Worm (Caenorhabditis elegans): ENCODE measurements around the gene pcm-1.
A peak's percentile ranks its signal among the peaks of the same experiment; 100 is the strongest.

pcm-1 gene

DNA sequence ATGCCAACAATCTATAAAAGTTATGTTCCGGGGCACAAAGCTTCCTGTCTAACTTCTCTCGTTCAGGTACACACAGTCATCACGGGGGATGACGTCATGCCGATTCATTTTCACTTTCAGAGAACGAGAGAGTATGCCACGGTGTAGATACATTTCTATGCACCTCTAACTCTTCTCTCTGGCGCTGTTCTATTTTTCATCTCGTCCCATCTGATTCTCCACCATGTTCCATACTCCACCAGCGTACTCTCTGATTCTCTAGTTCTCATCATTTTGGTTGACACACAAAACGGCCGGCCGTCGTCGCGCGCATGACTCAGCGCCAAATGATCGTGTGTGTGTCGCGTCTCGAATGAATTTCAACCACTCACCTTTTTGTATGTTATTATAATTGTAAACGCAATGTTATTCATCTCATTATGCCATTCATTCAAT is 36.7 kb upstream of the pcm-1 start (continued):
- TF ChIP-seq tlf-1 (GFP tag; optimal IDR thresholded peaks at IDR 0.05) (peak; percentile 85), snpc-1.3 (tag; optimal IDR thresholded peaks at IDR 0.05; ENCODE audit: insufficient read depth) (no peak)

DNA sequence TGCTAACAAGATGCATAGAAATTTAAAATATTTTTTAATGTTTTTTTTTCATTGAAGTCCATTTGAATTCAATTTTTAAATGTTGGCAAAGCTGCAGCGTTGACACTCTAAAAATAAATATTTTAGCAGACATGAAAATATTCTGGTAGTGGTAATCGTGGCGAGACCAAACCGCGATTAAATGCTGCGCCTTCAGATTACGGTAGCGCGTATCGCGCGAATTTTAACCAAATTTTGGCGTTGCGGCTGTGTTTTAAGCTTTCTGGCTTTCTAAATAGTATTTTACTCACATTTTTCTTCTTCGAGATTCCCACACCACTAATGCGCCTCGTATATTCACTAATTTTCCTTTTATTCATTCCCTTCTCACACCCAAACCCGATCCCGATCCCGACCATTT is 32.4 kb upstream of the pcm-1 start, which contains the start of gene cpg-4:
TSS of gene cpg-4 (plus strand) at position 303 of the 400 bp plus-strand sequence.
- TF ChIP-seq nhr-179 (tag; optimal IDR thresholded peaks at IDR 0.05), result no peak
- peak; percentile 61 for TF ChIP-seq snpc-3.4 (tag; optimal IDR thresholded peaks at IDR 0.05)
- TF ChIP-seq pha-4 (tag; optimal IDR thresholded peaks at IDR 0.05), result no peak
- TF ChIP-seq sptf-2 (GFP tag; optimal IDR thresholded peaks at IDR 0.05), result no peak
- no peak for TF ChIP-seq F10E7.11 (tag; optimal IDR thresholded peaks at IDR 0.05)
- no peak for TF ChIP-seq mel-28 (tag; optimal IDR thresholded peaks at IDR 0.05; ENCODE audit: borderline replicate concordance)
- TF ChIP-seq B0336.3 (GFP tag; IDR thresholded peaks at IDR 0.05), result no peak
- no peak for TF ChIP-seq gei-17 (GFP tag; optimal IDR thresholded peaks at IDR 0.05)
- TF ChIP-seq madf-10 (tag; optimal IDR thresholded peaks at IDR 0.05), result no peak
- TF ChIP-seq cebp-1 (GFP tag; IDR thresholded peaks at IDR 0.05), result no peak
- TF ChIP-seq cebp-1 (tag; optimal IDR thresholded peaks at IDR 0.05), result no peak
- no peak for TF ChIP-seq Y53G8AR.9 (GFP tag; conservative IDR thresholded peaks at IDR 0.05)
- no peak for TF ChIP-seq ztf-28 (GFP tag; IDR thresholded peaks at IDR 0.05)
- TF ChIP-seq ceh-40 (GFP tag; IDR thresholded peaks at IDR 0.05), result no peak
- peak; percentile 66; the same call in 1 of the 2 replicates for TF ChIP-seq madf-3 (GFP tag; IDR thresholded peaks at IDR 0.05)
- TF ChIP-seq ekl-4 (GFP tag; IDR thresholded peaks at IDR 0.05), result peak; percentile 53; the same call in 1 of the 2 replicates
- TF ChIP-seq fkh-3 (tag; optimal IDR thresholded peaks at IDR 0.05), result no peak
- TF ChIP-seq ama-1 (optimal IDR thresholded peaks at IDR 0.05), result no peak
- TF ChIP-seq ama-1 (GFP tag; optimal IDR thresholded peaks at IDR 0.05), result no peak
- no peak for TF ChIP-seq nhr-27 (tag; optimal IDR thresholded peaks at IDR 0.05)
- no peak for TF ChIP-seq rpc-1 (optimal IDR thresholded peaks at IDR 0.05)
- TF ChIP-seq rpc-1 (tag; optimal IDR thresholded peaks at IDR 0.05), result no peak
- TF ChIP-seq B0035.1 (tag; optimal IDR thresholded peaks at IDR 0.05), result no peak
- TF ChIP-seq let-526 (GFP tag; IDR thresholded peaks at IDR 0.05), result no peak
- TF ChIP-seq tbx-9 (tag; optimal IDR thresholded peaks at IDR 0.05; ENCODE audit: borderline replicate concordance), result no peak
- TF ChIP-seq nhr-120 (GFP tag; IDR thresholded peaks at IDR 0.05), result no peak
- no peak for TF ChIP-seq hlh-12 (tag; optimal IDR thresholded peaks at IDR 0.05)
- peak; percentile 98 for TF ChIP-seq madf-8 (GFP tag; conservative IDR thresholded peaks at IDR 0.05)
- peak; percentile 56 for TF ChIP-seq F23B12.7 (tag; optimal IDR thresholded peaks at IDR 0.05; ENCODE audit: insufficient read depth)
- no peak for TF ChIP-seq C06A6.2 (GFP tag; conservative IDR thresholded peaks at IDR 0.05)
- TF ChIP-seq pbrm-1 (GFP tag; IDR thresholded peaks at IDR 0.05), result no peak
- TF ChIP-seq attf-3 (GFP tag; conservative IDR thresholded peaks at IDR 0.05), result 0 out of 2 replicates have a peak, but pooled peaks have one; percentile 17
- TF ChIP-seq lin-26 (GFP tag; IDR thresholded peaks at IDR 0.05), result no peak
- TF ChIP-seq ceh-91 (GFP tag; IDR thresholded peaks at IDR 0.05), result peak; percentile 85
- no peak for TF ChIP-seq T26A5.8 (tag; optimal IDR thresholded peaks at IDR 0.05)
- TF ChIP-seq lin-35 (GFP tag; optimal IDR thresholded peaks at IDR 0.05), result no peak
- TF ChIP-seq athp-1 (tag; optimal IDR thresholded peaks at IDR 0.05), result no peak
- no peak for TF ChIP-seq bed-2 (GFP tag; IDR thresholded peaks at IDR 0.05)
- no peak for TF ChIP-seq nfya-2 (GFP tag; IDR thresholded peaks at IDR 0.05)
- no peak for TF ChIP-seq him-1 (tag; optimal IDR thresholded peaks at IDR 0.05)
- TF ChIP-seq rcor-1 (GFP tag; IDR thresholded peaks at IDR 0.05), result peak; percentile 75; the same call in 1 of the 2 replicates
- no peak for TF ChIP-seq ceh-27 (GFP tag; optimal IDR thresholded peaks at IDR 0.05)
- no peak for TF ChIP-seq lin-40 (tag; optimal IDR thresholded peaks at IDR 0.05)
- no peak for TF ChIP-seq aptf-2 (GFP tag; conservative IDR thresholded peaks at IDR 0.05)
- TF ChIP-seq egl-18 (GFP tag; IDR thresholded peaks at IDR 0.05), result no peak
- TF ChIP-seq tbp1 (GFP tag; optimal IDR thresholded peaks at IDR 0.05), result no peak
- no peak for TF ChIP-seq unc-62 (GFP tag; optimal IDR thresholded peaks at IDR 0.05)

Data from whole organism, young adult.